Fruit fly (Drosophila melanogaster) whole organism, pupa: ENCODE data around the gene bol.

Experiments used
- D1 ChIP-seq: fragments of 200-800 bp; sonication (Bioruptor generic); optimal IDR thresholded peaks from 2 replicates; lab custom pipeline; 2018; ENCODE audit warnings: missing biosample characterization, mild to moderate bottlenecking, missing genetic modification characterization, moderate library complexity
- EcR ChIP-seq: fragments of 200-800 bp; sonication (Bioruptor generic); optimal IDR thresholded peaks from 3 replicates; lab custom pipeline; 2019; ENCODE audit warnings: missing biosample characterization, missing genetic modification characterization, mild to moderate bottlenecking, moderate library complexity, missing genetic modification reagents
- gl ChIP-seq: fragments of 200-800 bp; sonication (Bioruptor generic); optimal IDR thresholded peaks from 2 replicates; lab custom pipeline; 2018; ENCODE audit warnings: missing biosample characterization, mild to moderate bottlenecking, missing genetic modification characterization

- no peak for TF ChIP-seq gl
- TF ChIP-seq D1 (tag; lab: Kevin White, UChicago): no peak
- no peak for TF ChIP-seq EcR (GFP tag; lab: Kevin White, UChicago)
Measured at dm6 chr3L:9095704-9096103, 38.5 kb downstream of the bol start.
